Worm (Caenorhabditis elegans) whole organism, L1 larva: Measurements from ENCODE around the gene gld-3.

Experiments used
- Y116A8C.19 ChIP-seq: sonication (generic microtip); optimal IDR thresholded peaks from 2 replicates; lab custom pipeline; 2016; ENCODE audit warnings: missing compliant biosample characterization, missing genetic modification characterization, borderline replicate concordance
- alr-1 ChIP-seq: fragments of 200-800 bp; sonication (Bioruptor generic); optimal IDR thresholded peaks from 2 replicates; lab custom pipeline; 2018; ENCODE audit warnings: borderline replicate concordance, mild to moderate bottlenecking, missing genetic modification characterization, missing compliant biosample characterization
- ceh-63 ChIP-seq: fragments of 200-800 bp; sonication (Bioruptor generic); optimal IDR thresholded peaks from 2 replicates; lab custom pipeline; 2018; ENCODE audit warnings: mild to moderate bottlenecking, missing genetic modification characterization, missing compliant biosample characterization
- ceh-82 ChIP-seq, 3 experiments: fragments of 150-350 bp in 1 of 3; sonication (generic microtip) in 2 of 3; optimal IDR thresholded peaks; 2 replicates each; lab custom pipeline; 2014 to 2017; ENCODE audit warnings: missing biosample characterization in 3 of 3, missing genetic modification characterization in 3 of 3
- ceh-90 ChIP-seq: sonication (generic microtip); optimal IDR thresholded peaks from 2 replicates; lab custom pipeline; 2016; ENCODE audit warnings: missing genetic modification characterization, missing compliant biosample characterization
- dpl-1 ChIP-seq, 3 experiments: fragments of 150-350 bp in 2 of 3; sonication (generic microtip) in 1 of 3; optimal IDR thresholded peaks; 2 replicates each; lab custom pipeline; 2014 to 2017; ENCODE audit warnings: missing biosample characterization in 3 of 3, missing genetic modification characterization in 3 of 3, missing genetic modification reagents in 3 of 3
- dsc-1 ChIP-seq: sonication (generic microtip); optimal IDR thresholded peaks from 2 replicates; lab custom pipeline; 2016; ENCODE audit warnings: mild to moderate bottlenecking, missing genetic modification characterization, missing compliant biosample characterization
- efl-1 ChIP-seq, 4 experiments: fragments of 150-350 bp; optimal IDR thresholded peaks in 3 of 4; peaks in 1 of 4; 1 replicate in 1 of 4; 2 replicates in 3 of 4; lab custom pipeline; 2014; ENCODE audit warnings: missing biosample characterization in 2 of 4, missing genetic modification characterization in 2 of 4, missing genetic modification reagents in 2 of 4
- egl-13 ChIP-seq: sonication (generic microtip); optimal IDR thresholded peaks from 2 replicates; lab custom pipeline; 2016; ENCODE audit warnings: missing genotype, missing genetic modification reagents, missing genetic modification characterization, missing compliant biosample characterization
- ets-5 ChIP-seq: fragments of 200-800 bp; sonication (Bioruptor generic); IDR thresholded peaks from 2 replicates; pipeline ENCODE4 v1.3.6; 2022; ENCODE audit warnings: missing genetic modification characterization, missing compliant biosample characterization
- fos-1 ChIP-seq: fragments of 150-350 bp; optimal IDR thresholded peaks from 2 replicates; lab custom pipeline; 2014; ENCODE audit warnings: missing biosample characterization, missing genetic modification characterization
- hpl-2 ChIP-seq: fragments of 150-350 bp; optimal IDR thresholded peaks from 2 replicates; lab custom pipeline; 2014; ENCODE audit warnings: missing biosample characterization, missing genetic modification reagents, missing genetic modification characterization
- lin-15B ChIP-seq: fragments of 150-350 bp; sonication (generic microtip); optimal IDR thresholded peaks from 3 replicates; lab custom pipeline; 2014; ENCODE audit warnings: missing biosample characterization, missing genetic modification characterization
- lin-35 ChIP-seq, 2 experiments: fragments of 150-350 bp; optimal IDR thresholded peaks; 2 replicates each; lab custom pipeline; 2014; ENCODE audit warnings: missing biosample characterization in 2 of 2, missing genetic modification characterization in 2 of 2, missing genetic modification reagents in 2 of 2
- lsy-2 ChIP-seq, 2 experiments: fragments of 150-350 bp; optimal IDR thresholded peaks; 2 replicates each; lab custom pipeline; 2014; ENCODE audit warnings: missing biosample characterization in 2 of 2, missing genetic modification characterization in 2 of 2
- mab-9 ChIP-seq: fragments of 200-800 bp; sonication (Bioruptor generic); IDR thresholded peaks from 2 replicates; pipeline ENCODE4 v1.3.6; 2022; ENCODE audit warnings: missing genetic modification reagents, missing genetic modification characterization, missing compliant biosample characterization
- mdl-1 ChIP-seq, 2 experiments: fragments of 150-350 bp; optimal IDR thresholded peaks; 2 replicates each; lab custom pipeline; 2014 to 2017; ENCODE audit warnings: missing biosample characterization in 2 of 2, missing genetic modification characterization in 2 of 2, inconsistent platforms in 1 of 2
- mef-2 ChIP-seq: fragments of 150-350 bp; optimal IDR thresholded peaks from 2 replicates; lab custom pipeline; 2014; ENCODE audit warnings: missing biosample characterization, missing genetic modification characterization
- nhr-11 ChIP-seq: fragments of 150-350 bp; optimal IDR thresholded peaks from 2 replicates; lab custom pipeline; 2014; ENCODE audit warnings: missing biosample characterization, missing genetic modification characterization
- nhr-19 ChIP-seq: fragments of 200-800 bp; sonication (Bioruptor generic); conservative IDR thresholded peaks from 2 replicates; pipeline ENCODE4 v1.3.6; 2022; ENCODE audit warnings: missing genetic modification characterization, missing compliant biosample characterization
- nhr-20 ChIP-seq: sonication (generic microtip); optimal IDR thresholded peaks from 2 replicates; lab custom pipeline; 2016; ENCODE audit warnings: mild to moderate bottlenecking, missing genetic modification characterization, missing compliant biosample characterization
- nhr-28 ChIP-seq: fragments of 150-350 bp; optimal IDR thresholded peaks from 2 replicates; lab custom pipeline; 2014; ENCODE audit warnings: missing biosample characterization, missing genetic modification characterization
- nhr-47 ChIP-seq: sonication (generic microtip); optimal IDR thresholded peaks from 2 replicates; lab custom pipeline; 2016; ENCODE audit warnings: mild to moderate bottlenecking, missing genetic modification characterization, moderate library complexity, missing compliant biosample characterization
- nhr-71 ChIP-seq: sonication (generic microtip); optimal IDR thresholded peaks from 2 replicates; lab custom pipeline; 2016; ENCODE audit warnings: mild to moderate bottlenecking, missing genetic modification characterization, moderate library complexity, missing compliant biosample characterization
- nhr-77 ChIP-seq: fragments of 150-350 bp; optimal IDR thresholded peaks from 2 replicates; lab custom pipeline; 2014; ENCODE audit warnings: missing biosample characterization, missing genetic modification characterization
- nhr-84 ChIP-seq: sonication (generic microtip); optimal IDR thresholded peaks from 2 replicates; lab custom pipeline; 2017; ENCODE audit warnings: missing biosample characterization, missing genetic modification characterization
- nhr-85 ChIP-seq: sonication (generic microtip); peaks from one replicate; lab custom pipeline; 2016; ENCODE audit warnings: missing genetic modification characterization, inconsistent platforms, missing compliant biosample characterization
- nhr-90 ChIP-seq: sonication (generic microtip); optimal IDR thresholded peaks from 2 replicates; lab custom pipeline; 2016; ENCODE audit warnings: mild to moderate bottlenecking, missing genetic modification characterization, missing compliant biosample characterization; ENCODE audit not compliant: poor library complexity
- pag-3 ChIP-seq: sonication (generic microtip); optimal IDR thresholded peaks from 2 replicates; lab custom pipeline; 2017; ENCODE audit warnings: missing genetic modification characterization, mild to moderate bottlenecking, missing compliant biosample characterization, antibody characterized with exemption, borderline replicate concordance; ENCODE audit not compliant: insufficient read depth
- pax-3 ChIP-seq: fragments of 200-800 bp; sonication (Bioruptor generic); optimal IDR thresholded peaks from 2 replicates; lab custom pipeline; 2018; ENCODE audit warnings: mild to moderate bottlenecking, missing genetic modification characterization, moderate library complexity, missing compliant biosample characterization
- snpc-4 ChIP-seq: fragments of 150-350 bp; optimal IDR thresholded peaks from 2 replicates; lab custom pipeline; 2014; ENCODE audit warnings: missing biosample characterization, missing genetic modification characterization
- snu-23 ChIP-seq: sonication (generic microtip); optimal IDR thresholded peaks from 2 replicates; lab custom pipeline; 2016; ENCODE audit warnings: missing genetic modification characterization, missing compliant biosample characterization
- swsn-7 ChIP-seq: sonication (generic microtip); optimal IDR thresholded peaks from 2 replicates; lab custom pipeline; 2016; ENCODE audit warnings: missing genetic modification characterization, missing compliant biosample characterization
- tbx-2 ChIP-seq: sonication (generic microtip); optimal IDR thresholded peaks from 2 replicates; lab custom pipeline; 2016; ENCODE audit warnings: missing genetic modification characterization, missing compliant biosample characterization
- unc-62 ChIP-seq: fragments of 150-350 bp; optimal IDR thresholded peaks from 2 replicates; lab custom pipeline; 2014; ENCODE audit warnings: missing biosample characterization, missing genetic modification reagents, missing genetic modification characterization
- unc-86 ChIP-seq: sonication (generic microtip); optimal IDR thresholded peaks from 2 replicates; lab custom pipeline; 2016; ENCODE audit warnings: missing genetic modification characterization, missing compliant biosample characterization
- unc-98 ChIP-seq: fragments of 200-800 bp; sonication (Bioruptor generic); IDR thresholded peaks from 2 replicates; pipeline ENCODE4 v1.3.6; 2022; ENCODE audit warnings: missing genetic modification characterization, missing compliant biosample characterization
- xbp-1 ChIP-seq: sonication (generic microtip); optimal IDR thresholded peaks from 2 replicates; lab custom pipeline; 2016; ENCODE audit warnings: missing genetic modification characterization, missing compliant biosample characterization
- zag-1 ChIP-seq: fragments of 150-350 bp; optimal IDR thresholded peaks from 2 replicates; lab custom pipeline; 2014; ENCODE audit warnings: missing biosample characterization, missing genetic modification characterization

The gld-3 gene

ce11 chrII:7116350-7116749 lies 16.1 kb upstream of the gld-3 start, which contains the start of gene spon-1:
spon-1 (plus strand) TSS chrII:7116557.
- TF ChIP-seq nhr-19, result no peak
- TF ChIP-seq mab-9, result no peak
- TF ChIP-seq nhr-84 (tag; lab: Kevin White, UChicago), result no peak
- no peak for TF ChIP-seq unc-86 (tag; lab: Kevin White, UChicago)
- TF ChIP-seq pag-3 (tag; lab: Kevin White, UChicago), result no peak
- TF ChIP-seq lin-35 (GFP tag; optimal IDR thresholded peaks at IDR 0.05; lab: Kevin White, UChicago), result no peak
- no peak for TF ChIP-seq pax-3 (tag; lab: Kevin White, UChicago)
- no peak for TF ChIP-seq nhr-47 (tag; lab: Kevin White, UChicago)
- no peak for TF ChIP-seq nhr-20 (tag; lab: Kevin White, UChicago)
- TF ChIP-seq snu-23 (GFP tag; lab: Kevin White, UChicago), result no peak
- TF ChIP-seq mef-2 (tag; lab: Kevin White, UChicago), result no peak
- no peak for TF ChIP-seq zag-1
- TF ChIP-seq mdl-1 (tag; optimal IDR thresholded peaks at IDR 0.05; lab: Kevin White, UChicago), result no peak

- TF ChIP-seq nhr-11, result no peak
- TF ChIP-seq, all 84 proteins: peak for 0
These were observed 12.9 kb upstream of the gld-3 start for ce11 chrII:7119525-7119924.

ce11 chrII:7121762-7122292 lies 10.6 kb upstream of the gld-3 start, which contains the start of gene F10E7.2:
F10E7.2 (plus strand) TSS chrII:7122242.
- TF ChIP-seq unc-98, result no peak
- no peak for TF ChIP-seq nhr-90
- TF ChIP-seq nhr-77 (tag; lab: Kevin White, UChicago), result no peak
- TF ChIP-seq Y116A8C.19 (tag; lab: Kevin White, UChicago), result no peak
- no peak for TF ChIP-seq alr-1
- TF ChIP-seq fos-1 (tag; lab: Kevin White, UChicago), result no peak
- TF ChIP-seq nhr-28 (tag; lab: Kevin White, UChicago), result no peak
- no peak for TF ChIP-seq swsn-7
- TF ChIP-seq, all 84 proteins: peak for 0

ce11 chrII:7122661-7123418 lies 9.6 kb upstream of the gld-3 start, which contains the start of gene F10E7.11:
F10E7.11 (minus strand) TSS chrII:7122892.
- TF ChIP-seq xbp-1 (tag; lab: Kevin White, UChicago), result no peak
- peak; percentile 24; the same call in 1 of the 2 replicates for TF ChIP-seq nhr-19
- peak in 1 of 3 experiments; percentile 11 for TF ChIP-seq ceh-82 (tag; optimal IDR thresholded peaks at IDR 0.05; lab: Kevin White, UChicago)
- TF ChIP-seq unc-62 (GFP tag; lab: Kevin White, UChicago), result no peak
- TF ChIP-seq lsy-2 (tag; optimal IDR thresholded peaks at IDR 0.05; lab: Kevin White, UChicago), result peak; percentile 14 to 41
- peak in 1 of 2 experiments; percentile 6 for TF ChIP-seq efl-1 (optimal IDR thresholded peaks at IDR 0.05; lab: Kevin White, UChicago)
- peak in 1 of 2 experiments; percentile 82 for TF ChIP-seq efl-1 (GFP tag; optimal IDR thresholded peaks at IDR 0.05 in 1 of 2; lab: Kevin White, UChicago)
- TF ChIP-seq ceh-90 (tag; lab: Kevin White, UChicago), result no peak
- no peak for TF ChIP-seq hpl-2 (GFP tag; lab: Kevin White, UChicago)
- peak; percentile 38 for TF ChIP-seq dsc-1 (tag; lab: Kevin White, UChicago)
- TF ChIP-seq lin-15B (tag; lab: Kevin White, UChicago), result peak; percentile 11
- no peak for TF ChIP-seq mef-2 (tag; lab: Kevin White, UChicago)
- TF ChIP-seq nhr-85 (tag; lab: Kevin White, UChicago), result peak; percentile 40
- no peak for TF ChIP-seq nhr-84 (tag; lab: Kevin White, UChicago)
- peak; percentile 16 for TF ChIP-seq swsn-7
- peak; percentile 19 for TF ChIP-seq nhr-71 (tag; lab: Kevin White, UChicago)
- TF ChIP-seq nhr-47 (tag; lab: Kevin White, UChicago), result peak; percentile 55
- no peak for TF ChIP-seq unc-98
- no peak for TF ChIP-seq ets-5 (GFP tag; lab: Robert Waterston, UW)
- peak; percentile 37 for TF ChIP-seq unc-86 (tag; lab: Kevin White, UChicago)
- no peak for TF ChIP-seq tbx-2 (tag; lab: Kevin White, UChicago)
- peak; percentile 38 for TF ChIP-seq egl-13 (tag; lab: Kevin White, UChicago)
- TF ChIP-seq dpl-1 (GFP tag; optimal IDR thresholded peaks at IDR 0.05; lab: Kevin White, UChicago), result peak in 1 of 3 experiments; percentile 15
- no peak for TF ChIP-seq ceh-63 (GFP tag; lab: Kevin White, UChicago)
- no peak for TF ChIP-seq snpc-4
- TF ChIP-seq, all 84 proteins: peak for 13
